Fruit fly (Drosophila melanogaster) whole organism, embryonic: ENCODE measurements around the gene E2f1.

Experiments
- Aef1 ChIP-seq: fragments of 200-800 bp; sonication (Bioruptor generic); IDR thresholded peaks from 3 replicates; pipeline ENCODE4 v1.3.6; 2022; ENCODE audit warnings: missing biosample characterization, missing genetic modification characterization
- Atf6 ChIP-seq: fragments of 200-800 bp; sonication (Bioruptor generic); IDR thresholded peaks from 2 replicates; pipeline ENCODE4 v1.3.6; 2022; ENCODE audit warnings: missing biosample characterization, missing genetic modification characterization
- C15 ChIP-seq: fragments of 200-800 bp; sonication (Bioruptor generic); IDR thresholded peaks from 3 replicates; pipeline ENCODE4 v1.3.6; 2022; ENCODE audit warnings: missing biosample characterization, missing genetic modification characterization
- CG10366 ChIP-seq: fragments of 200-800 bp; sonication (Bioruptor generic); IDR thresholded peaks from 2 replicates; pipeline ENCODE4 v1.3.6; 2022; ENCODE audit warnings: missing biosample characterization, missing genetic modification characterization
- CG10543 ChIP-seq: fragments of 200-800 bp; sonication (Bioruptor generic); optimal IDR thresholded peaks from 3 replicates; lab custom pipeline; 2017; ENCODE audit warnings: missing biosample characterization, mild to moderate bottlenecking, missing genetic modification characterization, moderate library complexity
- CG10654 ChIP-seq: fragments of 200-800 bp; sonication (Bioruptor generic); optimal IDR thresholded peaks from 2 replicates; lab custom pipeline; 2016; ENCODE audit warnings: missing biosample characterization, missing genetic modification characterization
- CG14050 ChIP-seq: fragments of 200-800 bp; sonication (Bioruptor generic); IDR thresholded peaks from 3 replicates; pipeline ENCODE4 v1.3.6; 2022; ENCODE audit warnings: missing biosample characterization, missing genetic modification characterization
- CG15073 ChIP-seq: fragments of 200-800 bp; sonication (Bioruptor generic); optimal IDR thresholded peaks from 2 replicates; lab custom pipeline; 2016; ENCODE audit warnings: missing biosample characterization, missing genetic modification characterization
- CG1647 ChIP-seq: fragments of 200-800 bp; sonication (Bioruptor generic); optimal IDR thresholded peaks from 3 replicates; lab custom pipeline; 2016; ENCODE audit warnings: missing biosample characterization, missing genetic modification characterization
- CG16779 ChIP-seq: fragments of 200-800 bp; sonication (Bioruptor generic); IDR thresholded peaks from 2 replicates; pipeline ENCODE4 v1.3.6; 2022; ENCODE audit warnings: missing biosample characterization, missing genetic modification characterization
- CG17186 ChIP-seq: fragments of 200-800 bp; sonication (Bioruptor generic); optimal IDR thresholded peaks from 3 replicates; lab custom pipeline; 2017; ENCODE audit warnings: missing biosample characterization, missing genetic modification reagents, missing genetic modification characterization
- CG17361 ChIP-seq: fragments of 200-800 bp; sonication (Bioruptor generic); IDR thresholded peaks from 3 replicates; pipeline ENCODE4 v1.3.6; 2022; ENCODE audit warnings: missing biosample characterization, missing genetic modification characterization
- CG17385 ChIP-seq: fragments of 200-800 bp; sonication (Bioruptor generic); optimal IDR thresholded peaks from 3 replicates; lab custom pipeline; 2018; ENCODE audit warnings: missing biosample characterization, mild to moderate bottlenecking, missing genetic modification characterization
- CG2129 ChIP-seq: fragments of 200-800 bp; sonication (Bioruptor generic); IDR thresholded peaks from 2 replicates; pipeline ENCODE4 v1.3.6; 2022; ENCODE audit warnings: missing biosample characterization, missing genetic modification characterization; ENCODE audit not compliant: partially characterized antibody
- CG4404 ChIP-seq: fragments of 200-800 bp; sonication (Bioruptor generic); IDR thresholded peaks from 2 replicates; pipeline ENCODE4 v1.3.6; 2022; ENCODE audit warnings: missing biosample characterization, missing genetic modification characterization
- CG4617 ChIP-seq: fragments of 200-800 bp; sonication (Bioruptor generic); optimal IDR thresholded peaks from 3 replicates; lab custom pipeline; 2016; ENCODE audit warnings: missing biosample characterization, missing genetic modification characterization, borderline replicate concordance
- CG6272 ChIP-seq: fragments of 200-800 bp; sonication (Bioruptor generic); IDR thresholded peaks from 2 replicates; pipeline ENCODE4 v1.3.6; 2022; ENCODE audit warnings: missing biosample characterization, missing genetic modification characterization
- CG6683 ChIP-seq: fragments of 200-800 bp; sonication (Bioruptor generic); optimal IDR thresholded peaks from 2 replicates; lab custom pipeline; 2017; ENCODE audit warnings: missing biosample characterization, mild to moderate bottlenecking, missing genetic modification characterization, missing genetic modification reagents
- CG7271 ChIP-seq: fragments of 200-800 bp; sonication (Bioruptor generic); optimal IDR thresholded peaks from 2 replicates; lab custom pipeline; 2018; ENCODE audit warnings: missing biosample characterization, mild to moderate bottlenecking, missing genetic modification characterization, moderate library complexity
- CG8281 ChIP-seq: fragments of 200-800 bp; sonication (Bioruptor generic); optimal IDR thresholded peaks from 2 replicates; lab custom pipeline; 2018; ENCODE audit warnings: missing biosample characterization, mild to moderate bottlenecking, missing genetic modification characterization, moderate library complexity
- CG8388 ChIP-seq: fragments of 200-800 bp; sonication (Bioruptor generic); optimal IDR thresholded peaks from 2 replicates; lab custom pipeline; 2019; ENCODE audit warnings: missing biosample characterization, mild to moderate bottlenecking, missing genetic modification characterization, moderate library complexity
- Ets65A ChIP-seq: fragments of 200-800 bp; sonication (Bioruptor generic); peaks from one replicate; lab custom pipeline; 2016; ENCODE audit warnings: missing biosample characterization, missing genetic modification characterization
- HLHmδ ChIP-seq: fragments of 200-800 bp; sonication (Bioruptor generic); optimal IDR thresholded peaks from 2 replicates; lab custom pipeline; 2018; ENCODE audit warnings: missing biosample characterization, mild to moderate bottlenecking, missing genetic modification characterization, moderate library complexity
- Hey ChIP-seq: fragments of 200-800 bp; sonication (Bioruptor generic); optimal IDR thresholded peaks from 3 replicates; lab custom pipeline; 2018; ENCODE audit warnings: missing biosample characterization, mild to moderate bottlenecking, missing genetic modification characterization
- Hr3 ChIP-seq: fragments of 200-800 bp; sonication (Bioruptor generic); optimal IDR thresholded peaks from 3 replicates; lab custom pipeline; 2016; ENCODE audit warnings: missing biosample characterization, missing genetic modification characterization
- Pdp1 ChIP-seq, 2 experiments: fragments of 200-800 bp; sonication (Bioruptor generic); optimal IDR thresholded peaks; 3 replicates each; lab custom pipeline; 2016; ENCODE audit warnings: missing biosample characterization in 2 of 2, missing genetic modification characterization in 2 of 2, mild to moderate bottlenecking in 1 of 2, moderate library complexity in 1 of 2
- Scr ChIP-seq: fragments of 200-800 bp; sonication (Bioruptor generic); IDR thresholded peaks from 2 replicates; pipeline ENCODE4 v1.3.6; 2022; ENCODE audit warnings: missing biosample characterization, missing genetic modification characterization; ENCODE audit not compliant: partially characterized antibody
- Sox102F ChIP-seq: fragments of 200-800 bp; sonication (Bioruptor generic); optimal IDR thresholded peaks from 2 replicates; lab custom pipeline; 2018; ENCODE audit warnings: missing biosample characterization, mild to moderate bottlenecking, missing genetic modification characterization, moderate library complexity
- Spps ChIP-seq: fragments of 200-800 bp; sonication (Bioruptor generic); optimal IDR thresholded peaks from 2 replicates; lab custom pipeline; 2018; ENCODE audit warnings: missing biosample characterization, mild to moderate bottlenecking, missing genetic modification characterization
- Sry-δ ChIP-seq: fragments of 200-800 bp; sonication (Bioruptor generic); optimal IDR thresholded peaks from 2 replicates; lab custom pipeline; 2016; ENCODE audit warnings: missing biosample characterization, missing genetic modification characterization
- Xbp1 ChIP-seq: fragments of 200-800 bp; sonication (Bioruptor generic); optimal IDR thresholded peaks from 3 replicates; lab custom pipeline; 2016; ENCODE audit warnings: missing biosample characterization, mild to moderate bottlenecking, missing genetic modification characterization
- Xrp1 ChIP-seq: fragments of 200-800 bp; sonication (Bioruptor generic); IDR thresholded peaks from 2 replicates; pipeline ENCODE4 v1.3.6; 2022; ENCODE audit warnings: missing biosample characterization, missing genetic modification characterization
- ap ChIP-seq: fragments of 200-800 bp; sonication (Bioruptor generic); IDR thresholded peaks from 2 replicates; pipeline ENCODE4 v1.3.6; 2022; ENCODE audit warnings: missing biosample characterization, missing genetic modification characterization
- bbx ChIP-seq: fragments of 200-800 bp; sonication (Bioruptor generic); IDR thresholded peaks from 2 replicates; pipeline ENCODE4 v1.3.6; 2022; ENCODE audit warnings: missing biosample characterization, missing genetic modification characterization; ENCODE audit not compliant: partially characterized antibody
- bowl ChIP-seq: fragments of 200-800 bp; sonication (Bioruptor generic); IDR thresholded peaks from 2 replicates; pipeline ENCODE4 v1.3.6; 2022; ENCODE audit warnings: missing biosample characterization, missing genetic modification characterization
- bsh ChIP-seq, 2 experiments: fragments of 200-800 bp; sonication (Bioruptor generic); optimal IDR thresholded peaks; 2 replicates each; lab custom pipeline; 2017 to 2018; ENCODE audit warnings: mild to moderate bottlenecking in 2 of 2, missing biosample characterization in 2 of 2, missing genetic modification characterization in 2 of 2, moderate library complexity in 1 of 2
- dmrt99B ChIP-seq: fragments of 200-800 bp; sonication (Bioruptor generic); optimal IDR thresholded peaks from 2 replicates; lab custom pipeline; 2018; ENCODE audit warnings: missing biosample characterization, mild to moderate bottlenecking, missing genetic modification characterization, moderate library complexity
- fd102C ChIP-seq: fragments of 200-800 bp; sonication (Bioruptor generic); optimal IDR thresholded peaks from 2 replicates; lab custom pipeline; 2018; ENCODE audit warnings: missing biosample characterization, mild to moderate bottlenecking, missing genetic modification characterization, moderate library complexity
- grau ChIP-seq: fragments of 200-800 bp; optimal IDR thresholded peaks from 3 replicates; lab custom pipeline; 2019; ENCODE audit warnings: missing biosample characterization, mild to moderate bottlenecking, missing genetic modification characterization, moderate library complexity
- kni ChIP-seq: fragments of 200-800 bp; sonication (Bioruptor generic); optimal IDR thresholded peaks from 3 replicates; lab custom pipeline; 2017; ENCODE audit warnings: mild to moderate bottlenecking, missing biosample characterization, missing genetic modification reagents, missing genetic modification characterization
- lbe ChIP-seq: fragments of 200-800 bp; sonication (Bioruptor generic); optimal IDR thresholded peaks from 2 replicates; lab custom pipeline; 2016; ENCODE audit warnings: missing biosample characterization, mild to moderate bottlenecking, missing genetic modification characterization
- lov ChIP-seq, 2 experiments: fragments of 200-800 bp in 1 of 2; fragments of >200 bp in 1 of 2; sonication (Bioruptor generic) in 1 of 2; IDR thresholded peaks in 1 of 2; optimal IDR thresholded peaks in 1 of 2; 2 replicates in 1 of 2; 3 replicates in 1 of 2; pipeline versions ENCODE4 v1.3.6 to Lab custom; 2017 to 2022; ENCODE audit warnings: missing biosample characterization in 1 of 2, missing genetic modification characterization in 1 of 2
- nmo ChIP-seq: fragments of 200-800 bp; sonication (Bioruptor generic); optimal IDR thresholded peaks from 2 replicates; lab custom pipeline; 2018; ENCODE audit warnings: missing biosample characterization, mild to moderate bottlenecking, missing genetic modification characterization, moderate library complexity
- oc ChIP-seq: fragments of 200-800 bp; sonication (Bioruptor generic); optimal IDR thresholded peaks from 2 replicates; lab custom pipeline; 2018; ENCODE audit warnings: missing biosample characterization, mild to moderate bottlenecking, missing genetic modification characterization, moderate library complexity
- pan ChIP-seq, 4 experiments: fragments of >200 bp in 3 of 4; fragments of 200-800 bp in 1 of 4; sonication (Bioruptor generic) in 1 of 4; optimal IDR thresholded peaks in 3 of 4; IDR thresholded peaks in 1 of 4; 2 replicates each; pipeline versions ENCODE4 v1.3.6 to Lab custom; 2017 to 2022; ENCODE audit warnings: missing biosample characterization in 2 of 4, missing genetic modification characterization in 2 of 4, mixed read lengths in 1 of 4
- slbo ChIP-seq: fragments of 200-800 bp; sonication (Bioruptor generic); IDR thresholded peaks from 2 replicates; pipeline ENCODE4 v1.3.6; 2022; ENCODE audit warnings: missing biosample characterization, missing genetic modification characterization
- slou ChIP-seq: fragments of 200-800 bp; sonication (Bioruptor generic); optimal IDR thresholded peaks from 3 replicates; lab custom pipeline; 2016; ENCODE audit warnings: missing biosample characterization, missing genetic modification characterization
- vnd ChIP-seq: fragments of 200-800 bp; sonication (Bioruptor generic); IDR thresholded peaks from 3 replicates; pipeline ENCODE4 v1.3.6; 2022; ENCODE audit warnings: missing biosample characterization, missing genetic modification characterization; ENCODE audit not compliant: partially characterized antibody
- zen2 ChIP-seq: fragments of 200-800 bp; sonication (Bioruptor generic); IDR thresholded peaks from 3 replicates; pipeline ENCODE4 v1.3.6; 2022; ENCODE audit warnings: missing biosample characterization, missing genetic modification characterization; ENCODE audit not compliant: partially characterized antibody

The E2f1 gene

DNA sequence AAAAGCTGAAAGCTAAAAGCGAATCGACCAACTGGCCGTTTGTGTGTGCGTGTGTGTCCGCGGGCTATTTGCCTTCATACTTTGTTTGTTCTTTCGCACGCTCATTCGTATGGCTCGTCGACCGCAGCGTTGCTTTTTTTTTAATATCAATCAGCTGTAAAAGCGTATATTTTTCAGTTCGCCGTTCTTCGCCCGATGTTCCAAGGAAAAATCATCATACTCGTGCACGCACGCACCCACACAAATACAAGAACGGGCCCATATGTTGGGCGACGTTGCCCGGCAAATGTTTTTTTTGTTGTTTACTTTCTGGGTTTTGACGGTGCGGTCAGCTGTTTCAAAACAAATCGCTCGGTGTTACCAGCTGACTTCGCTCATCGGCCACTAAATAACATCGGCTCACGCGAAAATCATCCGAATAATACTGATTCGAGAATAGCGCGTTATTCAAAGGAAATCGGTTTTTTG is at the start of gene E2f1 (continued):
- no peak for TF ChIP-seq Pdp1 (GFP tag; optimal IDR thresholded peaks at IDR 0.05; lab: Kevin White, UChicago)
- no peak for TF ChIP-seq Ets65A
- TF ChIP-seq Hr3 (GFP tag; lab: Kevin White, UChicago) = no peak
- TF ChIP-seq bsh (GFP tag; optimal IDR thresholded peaks at IDR 0.05; lab: Kevin White, UChicago) = no peak
- TF ChIP-seq CG6272 (GFP tag; lab: Robert Waterston, UW) = no peak
- TF ChIP-seq CG1647 = no peak
- no peak for TF ChIP-seq CG8388 (GFP tag; lab: Kevin White, UChicago)
- TF ChIP-seq fd102C (GFP tag; lab: Kevin White, UChicago) = no peak
- TF ChIP-seq nmo (GFP tag; lab: Kevin White, UChicago) = peak; percentile 47
- no peak for TF ChIP-seq CG8281 (tag; lab: Kevin White, UChicago)
- TF ChIP-seq CG17186 (GFP tag; lab: Kevin White, UChicago) = peak; percentile 47
- TF ChIP-seq CG6683 (GFP tag; lab: Kevin White, UChicago) = no peak
- no peak for TF ChIP-seq Aef1 (GFP tag; lab: Robert Waterston, UW)
- peak; percentile 37 for TF ChIP-seq kni (GFP tag; lab: Kevin White, UChicago)
- no peak for TF ChIP-seq CG4617 (GFP tag; lab: Kevin White, UChicago)
- TF ChIP-seq dmrt99B (tag; lab: Kevin White, UChicago) = no peak
- TF ChIP-seq ap (GFP tag; lab: Robert Waterston, UW) = no peak
- TF ChIP-seq Xrp1 (GFP tag; lab: Robert Waterston, UW) = no peak
- no peak for TF ChIP-seq CG17361
- no peak for TF ChIP-seq lov (optimal IDR thresholded peaks at IDR 0.05; lab: Kevin White, UChicago)
- 0 out of 3 replicates have a peak, but pooled peaks have one; percentile 38 for TF ChIP-seq lov (GFP tag; IDR thresholded peaks at IDR 0.05; lab: Robert Waterston, UW)
- TF ChIP-seq Sry-δ (GFP tag; lab: Kevin White, UChicago) = peak; percentile 68
- TF ChIP-seq slou (GFP tag; lab: Kevin White, UChicago) = no peak
- no peak for TF ChIP-seq CG15073 (GFP tag; lab: Kevin White, UChicago)
- TF ChIP-seq Hey (tag; lab: Kevin White, UChicago) = no peak
- TF ChIP-seq CG4404 (GFP tag; lab: Robert Waterston, UW) = no peak
- TF ChIP-seq lbe (GFP tag; lab: Kevin White, UChicago) = peak; percentile 7
- TF ChIP-seq grau (tag; lab: Kevin White, UChicago) = peak; percentile 25
- no peak for TF ChIP-seq Sox102F
- peak; percentile 74 for TF ChIP-seq Scr (GFP tag; lab: Robert Waterston, UW)
- no peak for TF ChIP-seq C15
- peak; percentile 68; the same call in 2 of the 3 replicates for TF ChIP-seq vnd (GFP tag; lab: Robert Waterston, UW)
- TF ChIP-seq Spps = no peak
- TF ChIP-seq CG10654 (GFP tag; lab: Kevin White, UChicago) = no peak
- no peak for TF ChIP-seq oc (tag; lab: Kevin White, UChicago)
- TF ChIP-seq zen2 (GFP tag; lab: Robert Waterston, UW) = peak; percentile 60; the same call in 2 of the 3 replicates
- TF ChIP-seq CG10366 (GFP tag; lab: Robert Waterston, UW) = no peak
- no peak for TF ChIP-seq CG14050 (GFP tag; lab: Robert Waterston, UW)
- TF ChIP-seq bowl = no peak
- peak; percentile 49 for TF ChIP-seq CG10543
- TF ChIP-seq bbx (GFP tag; lab: Robert Waterston, UW) = peak; percentile 88
- no peak for TF ChIP-seq CG7271 (tag; lab: Kevin White, UChicago)
- TF ChIP-seq CG2129 (GFP tag; lab: Robert Waterston, UW) = peak; percentile 35; the same call in 1 of the 2 replicates
- no peak for TF ChIP-seq Xbp1 (GFP tag; lab: Kevin White, UChicago)
- TF ChIP-seq Atf6 (GFP tag; lab: Robert Waterston, UW) = no peak
- no peak for TF ChIP-seq slbo
- no peak for TF ChIP-seq CG17385 (GFP tag; lab: Kevin White, UChicago)
- no peak for TF ChIP-seq pan (optimal IDR thresholded peaks at IDR 0.05; lab: Kevin White, UChicago)
- no peak for TF ChIP-seq pan (GFP tag; optimal IDR thresholded peaks at IDR 0.05 in 1 of 2, IDR thresholded peaks at IDR 0.05 in 1 of 2)
- TF ChIP-seq HLHmδ (GFP tag; lab: Kevin White, UChicago) = no peak
- TF ChIP-seq CG16779 (GFP tag; lab: Robert Waterston, UW) = no peak
